Worm (Caenorhabditis elegans): ENCODE results near the gene srsy-1.

DNA sequence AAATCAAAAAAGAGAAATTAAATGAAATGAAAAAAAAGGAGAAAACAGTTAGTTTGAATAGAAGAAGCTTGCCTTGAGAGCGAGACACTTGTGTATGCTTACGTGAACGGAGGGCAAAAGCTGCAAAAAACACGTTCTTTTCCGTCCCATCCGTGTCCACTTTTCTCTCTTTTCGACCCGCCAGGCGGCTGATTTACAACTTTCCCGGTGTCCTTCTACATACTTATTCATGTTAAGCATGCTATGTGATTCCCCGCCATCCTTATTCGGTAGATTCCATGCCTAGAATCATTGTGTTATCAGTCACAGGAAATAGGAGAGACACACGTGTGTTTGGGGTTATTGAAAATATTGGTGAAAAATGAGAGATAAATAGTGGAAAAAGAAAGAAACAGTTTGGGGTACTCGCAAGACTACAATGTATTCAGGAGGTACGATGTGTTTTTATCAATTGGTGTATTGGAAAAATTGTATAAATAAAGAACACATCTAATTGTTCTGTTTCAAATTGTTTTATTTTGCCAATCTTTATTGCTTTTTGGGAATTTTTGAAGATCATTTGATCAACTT lies 26.2 kb downstream of the srsy-1 start, which contains the start of gene nas-29:
- TF ChIP-seq nhr-237 (tag; optimal IDR thresholded peaks at IDR 0.05): no peak
- no peak for TF ChIP-seq unc-39 (tag; optimal IDR thresholded peaks at IDR 0.05)
- no peak for TF ChIP-seq lin-13 (GFP tag; optimal IDR thresholded peaks at IDR 0.05)
- TF ChIP-seq ama-1 (optimal IDR thresholded peaks at IDR 0.05): no peak
- no peak for TF ChIP-seq ceh-82 (tag; optimal IDR thresholded peaks at IDR 0.05)
- no peak for TF ChIP-seq unc-62 (GFP tag; optimal IDR thresholded peaks at IDR 0.05)
- no peak for TF ChIP-seq snpc-4 (tag; optimal IDR thresholded peaks at IDR 0.05)
- TF ChIP-seq elt-3 (tag; optimal IDR thresholded peaks at IDR 0.05): no peak
- TF ChIP-seq dmd-4 (tag; optimal IDR thresholded peaks at IDR 0.05): no peak
- no peak for TF ChIP-seq nhr-129 (tag; optimal IDR thresholded peaks at IDR 0.05)
- no peak for TF ChIP-seq nhr-10 (tag; optimal IDR thresholded peaks at IDR 0.05)
- no peak for TF ChIP-seq aly-2 (tag; optimal IDR thresholded peaks at IDR 0.05)
- TF ChIP-seq fos-1 (tag; optimal IDR thresholded peaks at IDR 0.05): peak; percentile 70
